Fruit fly (Drosophila melanogaster) whole organism, embryonic: ENCODE data around the gene CG12224.
A peak's percentile ranks its signal among the peaks of the same experiment; 100 is the strongest.

ENCODE experiments used
- ATbp ChIP-seq: fragments of 200-800 bp; sonication (Bioruptor generic); optimal IDR thresholded peaks from 2 replicates; lab custom pipeline; 2017; ENCODE audit warnings: missing biosample characterization, mild to moderate bottlenecking, missing genetic modification characterization, missing genetic modification reagents
- Adf1 ChIP-seq: fragments of 200-800 bp; sonication (Bioruptor generic); IDR thresholded peaks from 2 replicates; pipeline ENCODE4 v1.3.6; 2022; ENCODE audit warnings: missing biosample characterization, missing genetic modification characterization
- Awh ChIP-seq: fragments of 200-800 bp; sonication (Bioruptor generic); IDR thresholded peaks from 2 replicates; pipeline ENCODE4, ENCODE4 v1.3.6; 2022; ENCODE audit warnings: missing biosample characterization, missing genetic modification characterization
- CG1024 ChIP-seq: fragments of 200-800 bp; sonication (Bioruptor generic); IDR thresholded peaks from 2 replicates; pipeline ENCODE4 v1.3.6; 2022; ENCODE audit warnings: missing biosample characterization, missing genetic modification characterization
- CG10321 ChIP-seq: fragments of 200-800 bp; sonication (Bioruptor generic); IDR thresholded peaks from 2 replicates; pipeline ENCODE4 v1.3.6; 2022; ENCODE audit warnings: missing biosample characterization, missing genetic modification characterization
- CG10431 ChIP-seq: fragments of 200-800 bp; sonication (Bioruptor generic); optimal IDR thresholded peaks from 3 replicates; lab custom pipeline; 2018; ENCODE audit warnings: missing biosample characterization, mild to moderate bottlenecking, missing genetic modification characterization
- CG11723 ChIP-seq: fragments of 200-800 bp; sonication (Bioruptor generic); optimal IDR thresholded peaks from 2 replicates; lab custom pipeline; 2017; ENCODE audit warnings: missing biosample characterization, mild to moderate bottlenecking, missing genetic modification characterization
- CG12219 ChIP-seq: fragments of 200-800 bp; sonication (Bioruptor generic); optimal IDR thresholded peaks from 3 replicates; lab custom pipeline; 2018; ENCODE audit warnings: missing biosample characterization, mild to moderate bottlenecking, missing genetic modification characterization
- CG13287 ChIP-seq: fragments of 200-800 bp; sonication (Bioruptor generic); IDR thresholded peaks from 2 replicates; pipeline ENCODE4 v1.3.6; 2022; ENCODE audit warnings: missing biosample characterization, missing genetic modification characterization; ENCODE audit not compliant: partially characterized antibody
- CG13424 ChIP-seq: fragments of 200-800 bp; sonication (Bioruptor generic); optimal IDR thresholded peaks from 2 replicates; lab custom pipeline; 2019; ENCODE audit warnings: missing biosample characterization, mild to moderate bottlenecking, missing genetic modification characterization, moderate library complexity
- CG17912 ChIP-seq: fragments of 200-800 bp; sonication (Bioruptor generic); optimal IDR thresholded peaks from 2 replicates; lab custom pipeline; 2018; ENCODE audit warnings: missing biosample characterization, mild to moderate bottlenecking, missing genetic modification characterization
- CG18262 ChIP-seq: fragments of 200-800 bp; optimal IDR thresholded peaks from 3 replicates; lab custom pipeline; 2019; ENCODE audit warnings: missing biosample characterization, mild to moderate bottlenecking, missing genetic modification characterization, moderate library complexity
- CG2199 ChIP-seq: fragments of 200-800 bp; sonication (Bioruptor generic); IDR thresholded peaks from 3 replicates; pipeline ENCODE4 v1.3.6; 2022; ENCODE audit warnings: missing biosample characterization, missing genetic modification characterization
- CG2875 ChIP-seq: fragments of 200-800 bp; sonication (Bioruptor generic); optimal IDR thresholded peaks from 2 replicates; lab custom pipeline; 2017; ENCODE audit warnings: missing biosample characterization, mild to moderate bottlenecking, missing genetic modification characterization, missing genetic modification reagents
- CG3407 ChIP-seq: fragments of 200-800 bp; sonication (Bioruptor generic); optimal IDR thresholded peaks from 2 replicates; lab custom pipeline; 2018; ENCODE audit warnings: missing biosample characterization, mild to moderate bottlenecking, missing genetic modification characterization
- CG3995 ChIP-seq: fragments of 200-800 bp; sonication (Bioruptor generic); optimal IDR thresholded peaks from 3 replicates; lab custom pipeline; 2016; ENCODE audit warnings: missing biosample characterization, missing genetic modification characterization
- CG4707 ChIP-seq: fragments of 200-800 bp; sonication (Bioruptor generic); optimal IDR thresholded peaks from 2 replicates; lab custom pipeline; 2018; ENCODE audit warnings: missing biosample characterization, mild to moderate bottlenecking, missing genetic modification characterization, moderate library complexity
- CG4854 ChIP-seq: fragments of 200-800 bp; sonication (Bioruptor generic); optimal IDR thresholded peaks from 2 replicates; lab custom pipeline; 2016; ENCODE audit warnings: missing biosample characterization, missing genetic modification characterization, inconsistent platforms
- CG6791 ChIP-seq: fragments of 200-800 bp; sonication (Bioruptor generic); IDR thresholded peaks from 3 replicates; pipeline ENCODE4 v1.3.6; 2022; ENCODE audit warnings: missing biosample characterization, missing genetic modification characterization; ENCODE audit not compliant: partially characterized antibody
- CG6813 ChIP-seq: fragments of 200-800 bp; sonication (Bioruptor generic); optimal IDR thresholded peaks from 2 replicates; lab custom pipeline; 2017; ENCODE audit warnings: missing biosample characterization, missing genetic modification characterization, mild to moderate bottlenecking, moderate library complexity, missing genetic modification reagents
- CG7987 ChIP-seq: fragments of 200-800 bp; sonication (Bioruptor generic); optimal IDR thresholded peaks from 2 replicates; lab custom pipeline; 2018; ENCODE audit warnings: missing biosample characterization, mild to moderate bottlenecking, missing genetic modification characterization, moderate library complexity
- CG9437 ChIP-seq: fragments of 200-800 bp; sonication (Bioruptor generic); optimal IDR thresholded peaks from 2 replicates; lab custom pipeline; 2018; ENCODE audit warnings: missing biosample characterization, mild to moderate bottlenecking, missing genetic modification characterization
- D19A ChIP-seq: fragments of 200-800 bp; optimal IDR thresholded peaks from 3 replicates; lab custom pipeline; 2019; ENCODE audit warnings: missing biosample characterization, mild to moderate bottlenecking, missing genetic modification characterization, moderate library complexity
- Dbx ChIP-seq: fragments of 200-800 bp; sonication (Bioruptor generic); IDR thresholded peaks from 3 replicates; pipeline ENCODE4 v1.3.6; 2022; ENCODE audit warnings: missing biosample characterization, missing genetic modification characterization
- Ets97D ChIP-seq: fragments of 200-800 bp; sonication (Bioruptor generic); optimal IDR thresholded peaks from 3 replicates; lab custom pipeline; 2016; ENCODE audit warnings: missing biosample characterization, missing genetic modification characterization
- Hmr ChIP-seq: fragments of 200-800 bp; sonication (Bioruptor generic); optimal IDR thresholded peaks from 3 replicates; lab custom pipeline; 2017; ENCODE audit warnings: mild to moderate bottlenecking, missing biosample characterization, missing genetic modification reagents, missing genetic modification characterization
- Jarid2 ChIP-seq: fragments of 200-800 bp; sonication (Bioruptor generic); optimal IDR thresholded peaks from 3 replicates; lab custom pipeline; 2017; ENCODE audit warnings: mild to moderate bottlenecking, missing biosample characterization, missing genetic modification reagents, missing genetic modification characterization
- Nf-YB ChIP-seq: fragments of 200-800 bp; sonication (Bioruptor generic); optimal IDR thresholded peaks from 3 replicates; lab custom pipeline; 2019; ENCODE audit warnings: missing biosample characterization, mild to moderate bottlenecking, missing genetic modification characterization, moderate library complexity
- Pdp1 ChIP-seq, 2 experiments: fragments of 200-800 bp; sonication (Bioruptor generic); optimal IDR thresholded peaks; 3 replicates each; lab custom pipeline; 2016; ENCODE audit warnings: missing biosample characterization in 2 of 2, missing genetic modification characterization in 2 of 2, mild to moderate bottlenecking in 1 of 2, moderate library complexity in 1 of 2
- Xrp1 ChIP-seq: fragments of 200-800 bp; sonication (Bioruptor generic); IDR thresholded peaks from 2 replicates; pipeline ENCODE4 v1.3.6; 2022; ENCODE audit warnings: missing biosample characterization, missing genetic modification characterization
- aop ChIP-seq: fragments of 200-800 bp; sonication (Bioruptor generic); IDR thresholded peaks from 2 replicates; pipeline ENCODE4 v1.3.6; 2022; ENCODE audit warnings: missing biosample characterization, missing genetic modification characterization
- br ChIP-seq: fragments of >200 bp; optimal IDR thresholded peaks from 2 replicates; lab custom pipeline; 2017
- bsh ChIP-seq, 2 experiments: fragments of 200-800 bp; sonication (Bioruptor generic); optimal IDR thresholded peaks; 2 replicates each; lab custom pipeline; 2017 to 2018; ENCODE audit warnings: mild to moderate bottlenecking in 2 of 2, missing biosample characterization in 2 of 2, missing genetic modification characterization in 2 of 2, moderate library complexity in 1 of 2
- caup ChIP-seq: fragments of 200-800 bp; sonication (Bioruptor generic); optimal IDR thresholded peaks from 3 replicates; lab custom pipeline; 2017; ENCODE audit warnings: missing biosample characterization, mild to moderate bottlenecking, missing genetic modification characterization, moderate library complexity; ENCODE audit not compliant: severe bottlenecking
- cg ChIP-seq: fragments of 200-800 bp; sonication (Bioruptor generic); optimal IDR thresholded peaks from 3 replicates; lab custom pipeline; 2019; ENCODE audit warnings: missing biosample characterization, mild to moderate bottlenecking, missing genetic modification characterization, moderate library complexity
- danr ChIP-seq: fragments of 200-800 bp; sonication (Bioruptor generic); IDR thresholded peaks from 2 replicates; pipeline ENCODE4 v1.3.6; 2022; ENCODE audit warnings: missing biosample characterization, missing genetic modification characterization
- dmrt99B ChIP-seq: fragments of 200-800 bp; sonication (Bioruptor generic); optimal IDR thresholded peaks from 2 replicates; lab custom pipeline; 2018; ENCODE audit warnings: missing biosample characterization, mild to moderate bottlenecking, missing genetic modification characterization, moderate library complexity
- fd96Cb ChIP-seq: fragments of 200-800 bp; sonication (Bioruptor generic); optimal IDR thresholded peaks from 2 replicates; lab custom pipeline; 2018; ENCODE audit warnings: missing biosample characterization, mild to moderate bottlenecking, missing genetic modification characterization, moderate library complexity
- gem ChIP-seq: fragments of 200-800 bp; sonication (Bioruptor generic); optimal IDR thresholded peaks from 2 replicates; lab custom pipeline; 2019; ENCODE audit warnings: missing biosample characterization, mild to moderate bottlenecking, missing genetic modification characterization, moderate library complexity
- gsb-n ChIP-seq: fragments of 200-800 bp; sonication (Bioruptor generic); optimal IDR thresholded peaks from 3 replicates; lab custom pipeline; 2018; ENCODE audit warnings: missing biosample characterization, mild to moderate bottlenecking, missing genetic modification characterization
- maf-S ChIP-seq: fragments of 200-800 bp; sonication (Bioruptor generic); optimal IDR thresholded peaks from 2 replicates; lab custom pipeline; 2016; ENCODE audit warnings: missing biosample characterization, missing genetic modification characterization
- onecut ChIP-seq: fragments of 200-800 bp; sonication (Bioruptor generic); IDR thresholded peaks from 2 replicates; pipeline ENCODE4 v1.3.6; 2022; ENCODE audit warnings: missing biosample characterization, missing genetic modification characterization
- otp ChIP-seq: fragments of 200-800 bp; sonication (Bioruptor generic); IDR thresholded peaks from 3 replicates; pipeline ENCODE4, ENCODE4 v1.3.6; 2022; ENCODE audit warnings: missing biosample characterization, missing genetic modification characterization
- pb ChIP-seq: fragments of 200-800 bp; sonication (Bioruptor generic); optimal IDR thresholded peaks from 3 replicates; lab custom pipeline; 2016; ENCODE audit warnings: missing biosample characterization, missing genetic modification characterization
- pnt ChIP-seq: fragments of 200-800 bp; sonication (Bioruptor generic); optimal IDR thresholded peaks from 3 replicates; lab custom pipeline; 2016; ENCODE audit warnings: missing biosample characterization, missing genetic modification characterization
- sens ChIP-seq: fragments of 200-800 bp; sonication (Bioruptor generic); peaks from one replicate; lab custom pipeline; 2016; ENCODE audit warnings: missing biosample characterization, missing genetic modification characterization
- yki ChIP-seq: fragments of >200 bp; optimal IDR thresholded peaks from 3 replicates; lab custom pipeline; 2018
- zen2 ChIP-seq: fragments of 200-800 bp; sonication (Bioruptor generic); IDR thresholded peaks from 3 replicates; pipeline ENCODE4 v1.3.6; 2022; ENCODE audit warnings: missing biosample characterization, missing genetic modification characterization; ENCODE audit not compliant: partially characterized antibody

CG12224 gene

dm6 chr3R:11992934-11993670, 11.2 kb upstream of the CG12224 start, which contains the start of gene mfas (continued):
- peak in 1 of 2 experiments; percentile 52 for TF ChIP-seq bsh (GFP tag; optimal IDR thresholded peaks at IDR 0.05; lab: Kevin White, UChicago)
- TF ChIP-seq CG13287 (GFP tag; lab: Robert Waterston, UW), result peak; percentile 25; the same call in 1 of the 2 replicates
- TF ChIP-seq fd96Cb, result no peak
- TF ChIP-seq Dbx (GFP tag; lab: Robert Waterston, UW), result peak; percentile 12; the same call in 1 of the 3 replicates
- 0 out of 2 replicates have a peak, but pooled peaks have one; percentile 31 for TF ChIP-seq Awh (GFP tag; lab: Robert Waterston, UW)
- no peak for TF ChIP-seq Nf-YB (GFP tag; lab: Kevin White, UChicago)
- peak; percentile 1 for TF ChIP-seq CG3995 (GFP tag; lab: Kevin White, UChicago)
- peak; percentile 86 for TF ChIP-seq Jarid2
- TF ChIP-seq gsb-n (tag; lab: Kevin White, UChicago), result peak; percentile 37
- peak; percentile 20 for TF ChIP-seq CG10431 (GFP tag; lab: Kevin White, UChicago)
- TF ChIP-seq Ets97D (GFP tag; lab: Kevin White, UChicago), result no peak
- peak; percentile 16 for TF ChIP-seq Xrp1 (GFP tag; lab: Robert Waterston, UW)
- TF ChIP-seq pb, result peak; percentile 5
- TF ChIP-seq Adf1, result peak; percentile 89
- peak; percentile 10; the same call in 1 of the 3 replicates for TF ChIP-seq CG2199
- peak; percentile 67 for TF ChIP-seq cg
- TF ChIP-seq CG11723 (GFP tag; lab: Kevin White, UChicago), result peak; percentile 7
- TF ChIP-seq CG2875, result peak; percentile 43
- TF ChIP-seq D19A (tag; lab: Kevin White, UChicago), result no peak
- peak; percentile 72 for TF ChIP-seq ATbp (GFP tag; lab: Kevin White, UChicago)
- no peak for TF ChIP-seq CG13424 (tag; lab: Kevin White, UChicago)
- peak; percentile 23 for TF ChIP-seq CG3407 (GFP tag; lab: Kevin White, UChicago)
- peak; percentile 28 for TF ChIP-seq gem (tag; lab: Kevin White, UChicago)
- peak; percentile 7 for TF ChIP-seq CG12219 (GFP tag; lab: Kevin White, UChicago)
- TF ChIP-seq CG10321 (GFP tag; lab: Robert Waterston, UW), result no peak
- TF ChIP-seq br (lab: Kevin White, UChicago), result no peak
- TF ChIP-seq CG7987, result peak; percentile 27
- TF ChIP-seq onecut, result peak; percentile 19; the same call in 1 of the 2 replicates
- peak; percentile 23 for TF ChIP-seq caup
- 0 out of 3 replicates have a peak, but pooled peaks have one; percentile 27 for TF ChIP-seq otp (GFP tag; lab: Robert Waterston, UW)
- peak; percentile 34; the same call in 1 of the 3 replicates for TF ChIP-seq CG6791 (GFP tag; lab: Robert Waterston, UW)
- TF ChIP-seq dmrt99B, result peak; percentile 20
- peak; percentile 66 for TF ChIP-seq sens (GFP tag; lab: Kevin White, UChicago)
- TF ChIP-seq yki (lab: Kevin White, UChicago), result no peak
- peak in 1 of 2 experiments; percentile 10 for TF ChIP-seq Pdp1 (GFP tag; optimal IDR thresholded peaks at IDR 0.05; lab: Kevin White, UChicago)
- TF ChIP-seq aop (GFP tag; lab: Robert Waterston, UW), result no peak
- TF ChIP-seq zen2, result peak; percentile 6; the same call in 1 of the 3 replicates
- peak; percentile 21 for TF ChIP-seq Hmr (GFP tag; lab: Kevin White, UChicago)
- peak; percentile 19; the same call in 1 of the 2 replicates for TF ChIP-seq CG1024
- no peak for TF ChIP-seq CG4854 (GFP tag; lab: Kevin White, UChicago)
- TF ChIP-seq pnt (GFP tag; lab: Kevin White, UChicago), result no peak
- peak; percentile 2 for TF ChIP-seq CG18262
- TF ChIP-seq CG17912, result peak; percentile 70
- no peak for TF ChIP-seq maf-S
- peak; percentile 54 for TF ChIP-seq CG6813 (GFP tag; lab: Kevin White, UChicago)
- peak; percentile 6 for TF ChIP-seq CG4707 (GFP tag; lab: Kevin White, UChicago)
- no peak for TF ChIP-seq danr (GFP tag; lab: Robert Waterston, UW)
- peak; percentile 1 for TF ChIP-seq CG9437 (GFP tag; lab: Kevin White, UChicago)
